Fruit fly (Drosophila melanogaster): Measurements from ENCODE around the gene kek6.
A peak's percentile ranks its signal among the peaks of the same experiment; 100 is the strongest.

Gene kek6

dm6 chr3R:31700212-31700611 lies 78.3 kb downstream of the kek6 start:
- TF ChIP-seq CG34367 (tag; optimal IDR thresholded peaks at IDR 0.05) (peak; percentile 66), Snoo (tag; optimal IDR thresholded peaks at IDR 0.05) (no peak), CG10348 (GFP tag; IDR thresholded peaks at IDR 0.05) (no peak), CG8159 (tag; optimal IDR thresholded peaks at IDR 0.05) (peak; percentile 60), rn (GFP tag; IDR thresholded peaks at IDR 0.05) (0 out of 2 replicates have a peak, but pooled peaks have one; percentile 32), Pif1A (GFP tag; optimal IDR thresholded peaks at IDR 0.05) (peak; percentile 72), CG4496 (GFP tag; IDR thresholded peaks at IDR 0.05) (peak; percentile 84), Ets98B (GFP tag; IDR thresholded peaks at IDR 0.05) (peak; percentile 76), CG14655 (GFP tag; optimal IDR thresholded peaks at IDR 0.05) (peak; percentile 93), CG12605 (GFP tag; IDR thresholded peaks at IDR 0.05) (peak; percentile 78), CG17806 (tag; optimal IDR thresholded peaks at IDR 0.05) (peak; percentile 71), gl (tag; optimal IDR thresholded peaks at IDR 0.05) (peak; percentile 14), CG9948 (tag; optimal IDR thresholded peaks at IDR 0.05) (peak; percentile 81), EcR (GFP tag; optimal IDR thresholded peaks at IDR 0.05) (peak; percentile 92), CG32121 (GFP tag; IDR thresholded peaks at IDR 0.05) (0 out of 2 replicates have a peak, but pooled peaks have one; percentile 43), fd96Ca (GFP tag; IDR thresholded peaks at IDR 0.05) (peak; percentile 72), CG15710 (tag; optimal IDR thresholded peaks at IDR 0.05) (peak; percentile 64), Pif1B (GFP tag; optimal IDR thresholded peaks at IDR 0.05) (peak; percentile 73), CG8301 (tag; optimal IDR thresholded peaks at IDR 0.05) (peak; percentile 91), CG13204 (GFP tag; optimal IDR thresholded peaks at IDR 0.05) (peak; percentile 8), D1 (tag; optimal IDR thresholded peaks at IDR 0.05) (no peak)

dm6 chr3R:31701934-31702333 lies 80.0 kb downstream of the kek6 start:
- TF ChIP-seq gl (tag; optimal IDR thresholded peaks at IDR 0.05) (peak; percentile 29), EcR (GFP tag; optimal IDR thresholded peaks at IDR 0.05) (peak; percentile 54), CG4496 (GFP tag; IDR thresholded peaks at IDR 0.05) (peak; percentile 77; the same call in 2 of the 3 replicates), Snoo (tag; optimal IDR thresholded peaks at IDR 0.05) (no peak)

- TF ChIP-seq CG8301 (tag; optimal IDR thresholded peaks at IDR 0.05) (no peak), CG17806 (tag; optimal IDR thresholded peaks at IDR 0.05) (peak; percentile 9), Pif1B (GFP tag; optimal IDR thresholded peaks at IDR 0.05) (no peak), Snoo (tag; optimal IDR thresholded peaks at IDR 0.05) (no peak), CG9948 (tag; optimal IDR thresholded peaks at IDR 0.05) (no peak), CG14655 (GFP tag; optimal IDR thresholded peaks at IDR 0.05) (peak; percentile 20), CG34367 (tag; optimal IDR thresholded peaks at IDR 0.05) (no peak), CG4496 (GFP tag; IDR thresholded peaks at IDR 0.05) (no peak), CG8159 (tag; optimal IDR thresholded peaks at IDR 0.05) (peak; percentile 22), rn (GFP tag; IDR thresholded peaks at IDR 0.05) (no peak), CG10348 (GFP tag; IDR thresholded peaks at IDR 0.05) (no peak), CG12605 (GFP tag; IDR thresholded peaks at IDR 0.05) (no peak), CG15710 (tag; optimal IDR thresholded peaks at IDR 0.05) (no peak), CG13204 (GFP tag; optimal IDR thresholded peaks at IDR 0.05) (no peak), D1 (tag; optimal IDR thresholded peaks at IDR 0.05) (no peak), Pif1A (GFP tag; optimal IDR thresholded peaks at IDR 0.05) (no peak), Ets98B (GFP tag; IDR thresholded peaks at IDR 0.05) (no peak), fd96Ca (GFP tag; IDR thresholded peaks at IDR 0.05) (no peak), EcR (GFP tag; optimal IDR thresholded peaks at IDR 0.05) (peak; percentile 92)
Observed at dm6 chr3R:31703370-31703769, 81.4 kb downstream of the kek6 start.

- peak; percentile 1 for TF ChIP-seq CG8159 (tag; optimal IDR thresholded peaks at IDR 0.05)
- TF ChIP-seq Pif1A (GFP tag; optimal IDR thresholded peaks at IDR 0.05), result no peak
- TF ChIP-seq CG9948 (tag; optimal IDR thresholded peaks at IDR 0.05), result peak; percentile 8
- peak; percentile 12 for TF ChIP-seq CG17806 (tag; optimal IDR thresholded peaks at IDR 0.05)
- TF ChIP-seq CG10348 (GFP tag; IDR thresholded peaks at IDR 0.05), result no peak
- TF ChIP-seq Ets98B (GFP tag; IDR thresholded peaks at IDR 0.05), result no peak
- TF ChIP-seq CG14655 (GFP tag; optimal IDR thresholded peaks at IDR 0.05), result peak; percentile 26
Observed at dm6 chr3R:31704524-31705215, 82.7 kb downstream of the kek6 start.

- TF ChIP-seq CG17806 (tag; optimal IDR thresholded peaks at IDR 0.05), result peak; percentile 62
- peak; percentile 77 for TF ChIP-seq CG9948 (tag; optimal IDR thresholded peaks at IDR 0.05)
- TF ChIP-seq Snoo (tag; optimal IDR thresholded peaks at IDR 0.05), result no peak
- no peak for TF ChIP-seq D1 (tag; optimal IDR thresholded peaks at IDR 0.05)
- peak; percentile 73 for TF ChIP-seq Ets98B (GFP tag; IDR thresholded peaks at IDR 0.05)
- peak; percentile 33 for TF ChIP-seq CG15710 (tag; optimal IDR thresholded peaks at IDR 0.05)
- peak; percentile 42; the same call in 1 of the 2 replicates for TF ChIP-seq CG32121 (GFP tag; IDR thresholded peaks at IDR 0.05)
- no peak for TF ChIP-seq CG13204 (GFP tag; optimal IDR thresholded peaks at IDR 0.05)
- peak; percentile 85 for TF ChIP-seq fd96Ca (GFP tag; IDR thresholded peaks at IDR 0.05)
- peak; percentile 86 for TF ChIP-seq CG8301 (tag; optimal IDR thresholded peaks at IDR 0.05)
- peak; percentile 85 for TF ChIP-seq EcR (GFP tag; optimal IDR thresholded peaks at IDR 0.05)
- TF ChIP-seq CG10348 (GFP tag; IDR thresholded peaks at IDR 0.05), result no peak
- peak; percentile 82 for TF ChIP-seq CG12605 (GFP tag; IDR thresholded peaks at IDR 0.05)
- TF ChIP-seq Pif1B (GFP tag; optimal IDR thresholded peaks at IDR 0.05), result peak; percentile 58
- peak; percentile 40; the same call in 1 of the 2 replicates for TF ChIP-seq rn (GFP tag; IDR thresholded peaks at IDR 0.05)
- peak; percentile 67 for TF ChIP-seq Pif1A (GFP tag; optimal IDR thresholded peaks at IDR 0.05)
- peak; percentile 15 for TF ChIP-seq gl (tag; optimal IDR thresholded peaks at IDR 0.05)
- TF ChIP-seq CG14655 (GFP tag; optimal IDR thresholded peaks at IDR 0.05), result peak; percentile 93
- peak; percentile 51 for TF ChIP-seq CG8159 (tag; optimal IDR thresholded peaks at IDR 0.05)
- TF ChIP-seq CG4496 (GFP tag; IDR thresholded peaks at IDR 0.05), result peak; percentile 87
- TF ChIP-seq CG34367 (tag; optimal IDR thresholded peaks at IDR 0.05), result peak; percentile 48
Observed at dm6 chr3R:31706142-31706894, 84.4 kb downstream of the kek6 start.

All from whole organism, pupa.